Fruit fly (Drosophila melanogaster) whole organism, prepupa: Measurements from ENCODE around the gene CG46427.

Experiments
- Blimp-1 ChIP-seq: fragments of 200-800 bp; sonication (Bioruptor generic); optimal IDR thresholded peaks from 3 replicates; lab custom pipeline; 2017; ENCODE audit warnings: missing biosample characterization, missing genetic modification characterization, mild to moderate bottlenecking, moderate library complexity, missing genetic modification reagents
- CG10631 ChIP-seq: fragments of 200-800 bp; sonication (Bioruptor generic); optimal IDR thresholded peaks from 2 replicates; lab custom pipeline; 2016; ENCODE audit warnings: missing biosample characterization, missing genetic modification characterization
- CG11762 ChIP-seq: fragments of 200-800 bp; sonication (Bioruptor generic); optimal IDR thresholded peaks from 3 replicates; lab custom pipeline; 2016; ENCODE audit warnings: missing biosample characterization, missing genetic modification characterization; ENCODE audit not compliant: insufficient read depth
- CG11902 ChIP-seq: fragments of 200-800 bp; sonication (Bioruptor generic); optimal IDR thresholded peaks from 3 replicates; lab custom pipeline; 2016; ENCODE audit warnings: missing biosample characterization, missing genetic modification characterization
- CG1621 ChIP-seq: fragments of 200-800 bp; sonication (Bioruptor generic); optimal IDR thresholded peaks from 3 replicates; lab custom pipeline; 2018; ENCODE audit warnings: missing biosample characterization, mild to moderate bottlenecking, missing genetic modification characterization
- CG32006 ChIP-seq: fragments of 200-800 bp; sonication (Bioruptor generic); optimal IDR thresholded peaks from 3 replicates; lab custom pipeline; 2017; ENCODE audit warnings: missing biosample characterization, mild to moderate bottlenecking, missing genetic modification characterization
- CG3919 ChIP-seq: fragments of 200-800 bp; sonication (Bioruptor generic); optimal IDR thresholded peaks from 3 replicates; lab custom pipeline; 2016; ENCODE audit warnings: missing biosample characterization, missing genetic modification characterization
- CG4318 ChIP-seq: fragments of 200-800 bp; sonication (Bioruptor generic); optimal IDR thresholded peaks from 3 replicates; lab custom pipeline; 2017; ENCODE audit warnings: missing biosample characterization, mild to moderate bottlenecking, missing genetic modification characterization
- CG6163 ChIP-seq: fragments of 200-800 bp; sonication (Bioruptor generic); IDR thresholded peaks from 3 replicates; pipeline ENCODE4 v1.3.6; 2022; ENCODE audit warnings: missing biosample characterization, missing genetic modification characterization
- CG6276 ChIP-seq: fragments of 200-800 bp; sonication (Bioruptor generic); optimal IDR thresholded peaks from 2 replicates; lab custom pipeline; 2017; ENCODE audit warnings: missing biosample characterization, mild to moderate bottlenecking, missing genetic modification characterization
- CG7368 ChIP-seq: fragments of 200-800 bp; sonication (Bioruptor generic); optimal IDR thresholded peaks from 3 replicates; lab custom pipeline; 2016; ENCODE audit warnings: missing biosample characterization, missing genetic modification characterization
- CG8319 ChIP-seq: fragments of 200-800 bp; sonication (Bioruptor generic); optimal IDR thresholded peaks from 3 replicates; lab custom pipeline; 2016; ENCODE audit warnings: missing biosample characterization, missing genetic modification characterization
- CG8632 ChIP-seq: fragments of 200-800 bp; sonication (Bioruptor generic); optimal IDR thresholded peaks from 3 replicates; lab custom pipeline; 2016; ENCODE audit warnings: missing biosample characterization, missing genetic modification characterization
- CG9139 ChIP-seq: fragments of 200-800 bp; sonication (Bioruptor generic); optimal IDR thresholded peaks from 3 replicates; lab custom pipeline; 2017; ENCODE audit warnings: missing biosample characterization, mild to moderate bottlenecking, missing genetic modification characterization
- Eip78C ChIP-seq: fragments of 200-800 bp; sonication (Bioruptor generic); peaks from one replicate; lab custom pipeline; 2016; ENCODE audit warnings: missing biosample characterization, missing genetic modification characterization
- Ets21C ChIP-seq: fragments of 200-800 bp; sonication (Bioruptor generic); optimal IDR thresholded peaks from 3 replicates; lab custom pipeline; 2016; ENCODE audit warnings: missing biosample characterization, missing genetic modification characterization
- Hr38 ChIP-seq: sonication (Bioruptor generic); optimal IDR thresholded peaks from 2 replicates; lab custom pipeline; 2016; ENCODE audit warnings: missing biosample characterization, missing genetic modification characterization
- Hr39 ChIP-seq: fragments of 200-800 bp; sonication (Bioruptor generic); optimal IDR thresholded peaks from 2 replicates; lab custom pipeline; 2016; ENCODE audit warnings: missing biosample characterization, missing genetic modification characterization
- Hr4 ChIP-seq: fragments of 200-800 bp; sonication (Bioruptor generic); optimal IDR thresholded peaks from 3 replicates; lab custom pipeline; 2016; ENCODE audit warnings: missing biosample characterization, missing genetic modification characterization
- Lpt ChIP-seq: fragments of 200-800 bp; sonication (Bioruptor generic); optimal IDR thresholded peaks from 3 replicates; lab custom pipeline; 2016; ENCODE audit warnings: missing biosample characterization, missing genetic modification characterization
- Met ChIP-seq: fragments of 200-800 bp; sonication (Bioruptor generic); optimal IDR thresholded peaks from 3 replicates; lab custom pipeline; 2016; ENCODE audit warnings: missing biosample characterization, missing genetic modification characterization
- OdsH ChIP-seq: fragments of 200-800 bp; sonication (Bioruptor generic); optimal IDR thresholded peaks from 3 replicates; lab custom pipeline; 2016; ENCODE audit warnings: missing biosample characterization, missing genetic modification characterization
- Smox ChIP-seq: fragments of 200-800 bp; sonication (Bioruptor generic); optimal IDR thresholded peaks from 3 replicates; lab custom pipeline; 2016; ENCODE audit warnings: missing biosample characterization, missing genetic modification characterization
- Sox102F ChIP-seq: fragments of 200-800 bp; sonication (Bioruptor generic); optimal IDR thresholded peaks from 2 replicates; lab custom pipeline; 2016; ENCODE audit warnings: missing biosample characterization, mild to moderate bottlenecking, missing genetic modification characterization
- Sox15 ChIP-seq: fragments of 200-800 bp; sonication (Bioruptor generic); optimal IDR thresholded peaks from 3 replicates; lab custom pipeline; 2016; ENCODE audit warnings: missing biosample characterization, missing genetic modification characterization
- achi ChIP-seq: fragments of 200-800 bp; sonication (Bioruptor generic); optimal IDR thresholded peaks from 3 replicates; lab custom pipeline; 2016; ENCODE audit warnings: missing biosample characterization, missing genetic modification characterization
- acj6 ChIP-seq: fragments of 200-800 bp; sonication (Bioruptor generic); optimal IDR thresholded peaks from 3 replicates; lab custom pipeline; 2016; ENCODE audit warnings: missing biosample characterization, missing genetic modification characterization
- dac ChIP-seq: fragments of 200-800 bp; sonication (Bioruptor generic); optimal IDR thresholded peaks from 2 replicates; lab custom pipeline; 2017; ENCODE audit warnings: missing biosample characterization, mild to moderate bottlenecking, missing genetic modification characterization
- dsx ChIP-seq: fragments of 200-800 bp; optimal IDR thresholded peaks from 3 replicates; lab custom pipeline; 2019; ENCODE audit warnings: missing biosample characterization, mild to moderate bottlenecking, missing genetic modification characterization, moderate library complexity; ENCODE audit not compliant: poor library complexity, severe bottlenecking
- eg ChIP-seq: fragments of 200-800 bp; sonication (Bioruptor generic); IDR thresholded peaks from 3 replicates; pipeline ENCODE4 v1.3.6; 2022; ENCODE audit warnings: missing biosample characterization, missing genetic modification characterization
- fd59A ChIP-seq: fragments of 200-800 bp; sonication (Bioruptor generic); optimal IDR thresholded peaks from 2 replicates; lab custom pipeline; 2017; ENCODE audit warnings: missing biosample characterization, mild to moderate bottlenecking, missing genetic modification characterization, missing genetic modification reagents
- fd85E ChIP-seq: fragments of 200-800 bp; sonication (Bioruptor generic); optimal IDR thresholded peaks from 3 replicates; lab custom pipeline; 2016; ENCODE audit warnings: missing biosample characterization, missing genetic modification characterization
- fkh ChIP-seq: fragments of 200-800 bp; sonication (Bioruptor generic); optimal IDR thresholded peaks from 3 replicates; lab custom pipeline; 2017; ENCODE audit warnings: missing biosample characterization, mild to moderate bottlenecking, missing genetic modification characterization, moderate library complexity
- lz ChIP-seq: fragments of 200-800 bp; sonication (Bioruptor generic); optimal IDR thresholded peaks from 3 replicates; lab custom pipeline; 2016; ENCODE audit warnings: missing biosample characterization, missing genetic modification characterization
- net ChIP-seq: fragments of 200-800 bp; sonication (Bioruptor generic); optimal IDR thresholded peaks from 3 replicates; lab custom pipeline; 2016; ENCODE audit warnings: missing biosample characterization, missing genetic modification characterization
- pdm3 ChIP-seq: fragments of 200-800 bp; sonication (Bioruptor generic); optimal IDR thresholded peaks from 3 replicates; lab custom pipeline; 2016; ENCODE audit warnings: missing biosample characterization, missing genetic modification characterization
- salr ChIP-seq, 2 experiments: fragments of 200-800 bp; sonication (Bioruptor generic); optimal IDR thresholded peaks; 3 replicates each; lab custom pipeline; 2016 to 2018; ENCODE audit warnings: missing biosample characterization in 2 of 2, missing genetic modification characterization in 2 of 2, mild to moderate bottlenecking in 1 of 2
- topi ChIP-seq: fragments of 200-800 bp; sonication (Bioruptor generic); optimal IDR thresholded peaks from 3 replicates; lab custom pipeline; 2016; ENCODE audit warnings: missing biosample characterization, missing genetic modification characterization
- vri ChIP-seq: fragments of 200-800 bp; sonication (Bioruptor generic); optimal IDR thresholded peaks from 3 replicates; lab custom pipeline; 2016; ENCODE audit warnings: missing biosample characterization, mild to moderate bottlenecking, missing genetic modification characterization

CG46427 gene

dm6 chr3R:12448889-12449314 is 10.0 kb upstream of the CG46427 start, which contains the start of gene CG18549 (continued):
- TF ChIP-seq vri (GFP tag; lab: Kevin White, UChicago) (peak; percentile 100), CG11762 (GFP tag; lab: Kevin White, UChicago) (peak; percentile 100), topi (GFP tag; lab: Kevin White, UChicago) (peak; percentile 100), CG4318 (GFP tag; lab: Kevin White, UChicago) (peak; percentile 100), lz (GFP tag; lab: Kevin White, UChicago) (peak; percentile 100), CG8319 (peak; percentile 99), fd59A (GFP tag; lab: Kevin White, UChicago) (peak; percentile 100), CG6276 (peak; percentile 100), salr (GFP tag; optimal IDR thresholded peaks at IDR 0.05; lab: Kevin White, UChicago) (peak; percentile 99 to 100), dsx (GFP tag; lab: Kevin White, UChicago) (peak; percentile 100), Met (peak; percentile 100), fd85E (GFP tag; lab: Kevin White, UChicago) (peak; percentile 98), OdsH (GFP tag; lab: Kevin White, UChicago) (peak; percentile 100), CG3919 (GFP tag; lab: Kevin White, UChicago) (peak; percentile 100), CG1621 (tag; lab: Kevin White, UChicago) (peak; percentile 100), eg (GFP tag; lab: Robert Waterston, UW) (peak; percentile 100), net (GFP tag; lab: Kevin White, UChicago) (peak; percentile 100), Blimp-1 (GFP tag; lab: Kevin White, UChicago) (peak; percentile 99), Ets21C (GFP tag; lab: Kevin White, UChicago) (peak; percentile 99), acj6 (peak; percentile 100), dac (GFP tag; lab: Kevin White, UChicago) (peak; percentile 100), CG32006 (GFP tag; lab: Kevin White, UChicago) (peak; percentile 100), CG10631 (GFP tag; lab: Kevin White, UChicago) (peak; percentile 100), CG9139 (GFP tag; lab: Kevin White, UChicago) (peak; percentile 100), Lpt (GFP tag; lab: Kevin White, UChicago) (peak; percentile 100), CG11902 (GFP tag; lab: Kevin White, UChicago) (peak; percentile 99), Sox102F (peak; percentile 100), CG8632 (GFP tag; lab: Kevin White, UChicago) (peak; percentile 100), CG7368 (peak; percentile 100), fkh (GFP tag; lab: Kevin White, UChicago) (peak; percentile 94), Smox (GFP tag; lab: Kevin White, UChicago) (peak; percentile 100), achi (GFP tag; lab: Kevin White, UChicago) (peak; percentile 99), Hr4 (GFP tag; lab: Kevin White, UChicago) (peak; percentile 100), CG6163 (GFP tag; lab: Robert Waterston, UW) (peak; percentile 100), Sox15 (peak; percentile 99), Hr39 (GFP tag; lab: Kevin White, UChicago) (peak; percentile 100), Hr38 (GFP tag; lab: Kevin White, UChicago) (peak; percentile 97)

dm6 chr3R:12448344-12448743 is 9.4 kb upstream of the CG46427 start:
- TF ChIP-seq Sox102F (no peak), CG7368 (no peak), vri (GFP tag; lab: Kevin White, UChicago) (no peak), net (GFP tag; lab: Kevin White, UChicago) (no peak), Eip78C (GFP tag; lab: Kevin White, UChicago) (no peak)

dm6 chr3R:12447353-12447752 is 8.4 kb upstream of the CG46427 start, which contains the start of gene vrs:
Gene vrs, plus strand, starts transcription at chr3R:12447653.
- no peak for TF ChIP-seq pdm3
